Worm (Caenorhabditis elegans) whole organism, late embryonic: ENCODE measurements around the gene nep-25.

ENCODE experiments used
- C38D4.7 ChIP-seq: fragments of 200-800 bp; sonication (Bioruptor generic); optimal IDR thresholded peaks from 2 replicates; lab custom pipeline; 2018; ENCODE audit warnings: mild to moderate bottlenecking, missing genetic modification characterization, moderate library complexity, missing compliant biosample characterization
- F13H6.1 ChIP-seq: sonication (generic microtip); optimal IDR thresholded peaks from 2 replicates; lab custom pipeline; 2016; ENCODE audit warnings: missing genetic modification characterization, missing compliant biosample characterization
- K02D7.2 ChIP-seq: sonication (generic microtip); optimal IDR thresholded peaks from 2 replicates; lab custom pipeline; 2017; ENCODE audit warnings: mild to moderate bottlenecking, missing genetic modification characterization, missing compliant biosample characterization
- K09A11.1 ChIP-seq: sonication (generic microtip); optimal IDR thresholded peaks from 2 replicates; lab custom pipeline; 2017; ENCODE audit warnings: antibody characterized with exemption, mild to moderate bottlenecking, missing genetic modification characterization, missing compliant biosample characterization; ENCODE audit not compliant: insufficient read depth
- T23F11.4 ChIP-seq: fragments of 200-800 bp; sonication (Bioruptor generic); optimal IDR thresholded peaks from 2 replicates; lab custom pipeline; 2018; ENCODE audit warnings: mild to moderate bottlenecking, missing genetic modification characterization, missing compliant biosample characterization
- ahr-1 ChIP-seq: sonication (generic microtip); optimal IDR thresholded peaks from 2 replicates; lab custom pipeline; 2016; ENCODE audit warnings: missing genetic modification characterization, missing compliant biosample characterization
- ama-1 ChIP-seq: fragments of 150-350 bp; optimal IDR thresholded peaks from 2 replicates; lab custom pipeline; 2014
- ceh-14 ChIP-seq: sonication (generic microtip); optimal IDR thresholded peaks from 2 replicates; lab custom pipeline; 2016; ENCODE audit warnings: missing genotype, missing genetic modification characterization, missing compliant biosample characterization
- ceh-22 ChIP-seq: sonication (generic microtip); optimal IDR thresholded peaks from 2 replicates; lab custom pipeline; 2017; ENCODE audit warnings: missing biosample characterization, missing genetic modification characterization
- ceh-24 ChIP-seq: sonication (generic microtip); optimal IDR thresholded peaks from 2 replicates; lab custom pipeline; 2016; ENCODE audit warnings: mild to moderate bottlenecking, missing genetic modification characterization, missing compliant biosample characterization
- ceh-31 ChIP-seq: sonication (generic microtip); optimal IDR thresholded peaks from 2 replicates; lab custom pipeline; 2016; ENCODE audit warnings: missing genetic modification characterization, missing compliant biosample characterization
- che-1 ChIP-seq: sonication (generic microtip); optimal IDR thresholded peaks from 2 replicates; lab custom pipeline; 2016; ENCODE audit warnings: mild to moderate bottlenecking, missing genetic modification characterization, missing compliant biosample characterization
- elt-4 ChIP-seq: sonication (generic microtip); optimal IDR thresholded peaks from 2 replicates; lab custom pipeline; 2016; ENCODE audit warnings: missing genetic modification characterization, missing compliant biosample characterization
- eyg-1 ChIP-seq: sonication (generic microtip); optimal IDR thresholded peaks from 2 replicates; lab custom pipeline; 2016; ENCODE audit warnings: missing genotype, missing genetic modification characterization, missing compliant biosample characterization
- fax-1 ChIP-seq: sonication (generic microtip); optimal IDR thresholded peaks from 2 replicates; lab custom pipeline; 2016; ENCODE audit warnings: missing genotype, missing genetic modification characterization, missing compliant biosample characterization
- gmeb-2 ChIP-seq: sonication (generic microtip); optimal IDR thresholded peaks from 2 replicates; lab custom pipeline; 2016; ENCODE audit warnings: missing genetic modification characterization, inconsistent platforms, missing compliant biosample characterization
- hlh-30 ChIP-seq: sonication (generic microtip); optimal IDR thresholded peaks from 2 replicates; lab custom pipeline; 2017; ENCODE audit warnings: antibody characterized with exemption, missing genetic modification characterization, missing compliant biosample characterization; ENCODE audit not compliant: insufficient read depth
- hlh-8 ChIP-seq: sonication (generic microtip); optimal IDR thresholded peaks from 2 replicates; lab custom pipeline; 2016; ENCODE audit warnings: missing genotype, missing genetic modification characterization, missing compliant biosample characterization
- lim-6 ChIP-seq: sonication (generic microtip); optimal IDR thresholded peaks from 2 replicates; lab custom pipeline; 2016; ENCODE audit warnings: missing genetic modification characterization, missing compliant biosample characterization
- lin-11 ChIP-seq: fragments of 200-800 bp; sonication (Bioruptor generic); optimal IDR thresholded peaks from 2 replicates; lab custom pipeline; 2018; ENCODE audit warnings: mild to moderate bottlenecking, missing genetic modification characterization, missing compliant biosample characterization
- mec-3 ChIP-seq: sonication (generic microtip); optimal IDR thresholded peaks from 2 replicates; lab custom pipeline; 2016; ENCODE audit warnings: borderline replicate concordance, missing genetic modification characterization, missing compliant biosample characterization
- nfya-1 ChIP-seq: sonication (generic microtip); optimal IDR thresholded peaks from 2 replicates; lab custom pipeline; 2017; ENCODE audit warnings: missing genetic modification characterization, mild to moderate bottlenecking, missing compliant biosample characterization, antibody characterized with exemption, moderate library complexity
- nhr-11 ChIP-seq: fragments of 150-350 bp; optimal IDR thresholded peaks from 2 replicates; lab custom pipeline; 2014; ENCODE audit warnings: missing biosample characterization, missing genetic modification characterization
- odd-2 ChIP-seq: sonication (generic microtip); optimal IDR thresholded peaks from 2 replicates; lab custom pipeline; 2017; ENCODE audit warnings: antibody characterized with exemption, mild to moderate bottlenecking, missing genetic modification characterization, missing compliant biosample characterization
- pat-9 ChIP-seq: fragments of 200-800 bp; sonication (Bioruptor generic); optimal IDR thresholded peaks from 2 replicates; lab custom pipeline; 2018; ENCODE audit warnings: mild to moderate bottlenecking, missing genetic modification characterization, moderate library complexity, missing compliant biosample characterization
- pqm-1 ChIP-seq: sonication (generic microtip); optimal IDR thresholded peaks from 2 replicates; lab custom pipeline; 2016; ENCODE audit warnings: missing genetic modification characterization, missing compliant biosample characterization
- pros-1 ChIP-seq: fragments of 150-350 bp; optimal IDR thresholded peaks from 2 replicates; lab custom pipeline; 2014; ENCODE audit warnings: missing biosample characterization, missing genetic modification reagents, missing genetic modification characterization
- rnt-1 ChIP-seq: sonication (generic microtip); optimal IDR thresholded peaks from 2 replicates; lab custom pipeline; 2016; ENCODE audit warnings: missing genetic modification characterization, missing compliant biosample characterization
- sdc-2 ChIP-seq: sonication (generic microtip); optimal IDR thresholded peaks from 2 replicates; lab custom pipeline; 2016; ENCODE audit warnings: missing genotype, missing genetic modification characterization, missing compliant biosample characterization
- sox-2 ChIP-seq: fragments of 200-800 bp; sonication (Bioruptor generic); IDR thresholded peaks from 2 replicates; pipeline ENCODE4 v1.3.6; 2022; ENCODE audit warnings: missing genetic modification reagents, missing genetic modification characterization, missing compliant biosample characterization
- syd-9 ChIP-seq: sonication (generic microtip); optimal IDR thresholded peaks from 2 replicates; lab custom pipeline; 2016; ENCODE audit warnings: mild to moderate bottlenecking, missing genetic modification characterization, moderate library complexity, missing compliant biosample characterization
- unc-42 ChIP-seq: sonication (generic microtip); optimal IDR thresholded peaks from 2 replicates; lab custom pipeline; 2016; ENCODE audit warnings: missing genotype, missing genetic modification characterization, missing compliant biosample characterization
- unc-86 ChIP-seq: sonication (generic microtip); optimal IDR thresholded peaks from 2 replicates; lab custom pipeline; 2016; ENCODE audit warnings: missing genetic modification characterization, missing compliant biosample characterization
- ztf-16 ChIP-seq: sonication (generic microtip); optimal IDR thresholded peaks from 2 replicates; lab custom pipeline; 2017; ENCODE audit warnings: missing genetic modification characterization, missing compliant biosample characterization

The nep-25 gene

ce11 chrII:5858322-5858721 lies 16.3 kb downstream of the nep-25 start, which contains the start of gene F55C12.4:
Gene F55C12.4 (minus strand): TSS chrII:5858422.
- no peak for TF ChIP-seq lin-11 (tag; lab: Kevin White, UChicago)
- no peak for TF ChIP-seq unc-86
- no peak for TF ChIP-seq pqm-1 (tag; lab: Kevin White, UChicago)
- TF ChIP-seq F13H6.1 (tag; lab: Kevin White, UChicago) = no peak
- TF ChIP-seq gmeb-2 (tag; lab: Kevin White, UChicago) = no peak
- no peak for TF ChIP-seq unc-42
- TF ChIP-seq ceh-14 = no peak
- TF ChIP-seq hlh-30 = no peak
- no peak for TF ChIP-seq ahr-1 (tag; lab: Kevin White, UChicago)
- TF ChIP-seq ztf-16 = no peak
- TF ChIP-seq rnt-1 = no peak
- no peak for TF ChIP-seq ama-1 (lab: Kevin White, UChicago)
- TF ChIP-seq elt-4 (tag; lab: Kevin White, UChicago) = no peak
- no peak for TF ChIP-seq syd-9 (tag; lab: Kevin White, UChicago)
- TF ChIP-seq pat-9 (tag; lab: Kevin White, UChicago) = no peak
- no peak for TF ChIP-seq nfya-1 (tag; lab: Kevin White, UChicago)
- no peak for TF ChIP-seq mec-3 (tag; lab: Kevin White, UChicago)
- TF ChIP-seq che-1 (tag; lab: Kevin White, UChicago) = no peak

ce11 chrII:5860621-5861020 lies 18.6 kb downstream of the nep-25 start:
- peak; percentile 5 for TF ChIP-seq unc-42
- no peak for TF ChIP-seq ceh-24 (tag; lab: Kevin White, UChicago)
- no peak for TF ChIP-seq odd-2 (tag; lab: Kevin White, UChicago)
- TF ChIP-seq ceh-31 (tag; lab: Kevin White, UChicago) = peak; percentile 41

ce11 chrII:5863893-5864292 lies 21.9 kb downstream of the nep-25 start, which contains the start of gene tag-234:
Gene tag-234 (plus strand): TSS chrII:5864193.
- TF ChIP-seq hlh-8 (tag; lab: Kevin White, UChicago) (no peak), unc-42 (no peak), sox-2 (GFP tag; lab: Robert Waterston, UW) (no peak), gmeb-2 (tag; lab: Kevin White, UChicago) (no peak), ceh-22 (tag; lab: Kevin White, UChicago) (no peak), elt-4 (tag; lab: Kevin White, UChicago) (no peak), C38D4.7 (GFP tag; lab: Kevin White, UChicago) (no peak), nhr-11 (no peak), ahr-1 (tag; lab: Kevin White, UChicago) (no peak), che-1 (tag; lab: Kevin White, UChicago) (no peak), ceh-14 (no peak), lim-6 (tag; lab: Kevin White, UChicago) (no peak)

- TF ChIP-seq sdc-2 (tag; lab: Kevin White, UChicago) (no peak), che-1 (tag; lab: Kevin White, UChicago) (no peak), K02D7.2 (no peak), eyg-1 (tag; lab: Kevin White, UChicago) (no peak), hlh-8 (tag; lab: Kevin White, UChicago) (no peak), K09A11.1 (tag; lab: Kevin White, UChicago) (no peak), T23F11.4 (GFP tag; lab: Kevin White, UChicago) (no peak)
These were observed 23.6 kb downstream of the nep-25 start, which contains the start of gene F55C12.19 for ce11 chrII:5865405-5866308. Gene F55C12.19 (plus strand): TSS chrII:5866139.

ce11 chrII:5866920-5867319 lies 24.9 kb downstream of the nep-25 start:
- no peak for TF ChIP-seq fax-1
- TF ChIP-seq pros-1 = no peak
- TF ChIP-seq nfya-1 (tag; lab: Kevin White, UChicago) = peak; percentile 75
